Fruit fly (Drosophila melanogaster): Measurements from ENCODE around the gene Gba1a.
A peak's percentile ranks its signal among the peaks of the same experiment; 100 is the strongest.

The Gba1a gene

dm6 chr3R:23725711-23726349 is 25.4 kb downstream of the Gba1a start (continued):
- TF ChIP-seq CG15514 (GFP tag; optimal IDR thresholded peaks at IDR 0.05): peak; percentile 40
- TF ChIP-seq Ptx1 (GFP tag; IDR thresholded peaks at IDR 0.05): no peak
- no peak for TF ChIP-seq Side (GFP tag; optimal IDR thresholded peaks at IDR 0.05)
- peak; percentile 2 for TF ChIP-seq pho (GFP tag; optimal IDR thresholded peaks at IDR 0.05)
- no peak for TF ChIP-seq CG17802 (tag; optimal IDR thresholded peaks at IDR 0.05)
- no peak for TF ChIP-seq ase (GFP tag; IDR thresholded peaks at IDR 0.05)
- TF ChIP-seq Bteb2 (GFP tag; optimal IDR thresholded peaks at IDR 0.05): no peak
- no peak for TF ChIP-seq z (GFP tag; IDR thresholded peaks at IDR 0.05)
- no peak for TF ChIP-seq CG34224 (GFP tag; IDR thresholded peaks at IDR 0.05; ENCODE audit: partially characterized antibody)
- TF ChIP-seq toy (GFP tag; IDR thresholded peaks at IDR 0.05): 0 out of 2 replicates have a peak, but pooled peaks have one; percentile 7
- TF ChIP-seq wek (GFP tag; optimal IDR thresholded peaks at IDR 0.05): peak; percentile 30
- no peak for TF ChIP-seq gem (tag; optimal IDR thresholded peaks at IDR 0.05)
- TF ChIP-seq CG13775 (GFP tag; optimal IDR thresholded peaks at IDR 0.05): peak; percentile 11
- no peak for TF ChIP-seq nom (GFP tag; optimal IDR thresholded peaks at IDR 0.05)
- no peak for TF ChIP-seq CG12659 (GFP tag; optimal IDR thresholded peaks at IDR 0.05)
- TF ChIP-seq Lim3 (GFP tag; IDR thresholded peaks at IDR 0.05): no peak
- TF ChIP-seq CG42726 (GFP tag; IDR thresholded peaks at IDR 0.05; ENCODE audit: partially characterized antibody): peak; percentile 19; the same call in 1 of the 2 replicates
- TF ChIP-seq croc (GFP tag; conservative IDR thresholded peaks at IDR 0.05): no peak
- TF ChIP-seq disco-r (GFP tag; optimal IDR thresholded peaks at IDR 0.05): no peak
- TF ChIP-seq pum (GFP tag; optimal IDR thresholded peaks at IDR 0.05): no peak
- no peak for TF ChIP-seq Sry-δ (GFP tag; optimal IDR thresholded peaks at IDR 0.05)
- no peak for TF ChIP-seq Lhr (GFP tag; optimal IDR thresholded peaks at IDR 0.05)
- no peak for TF ChIP-seq ac (GFP tag; optimal IDR thresholded peaks at IDR 0.05)
- no peak for TF ChIP-seq stwl (tag; optimal IDR thresholded peaks at IDR 0.05)
- no peak for TF ChIP-seq CG15011 (GFP tag; optimal IDR thresholded peaks at IDR 0.05)
- TF ChIP-seq CG9727 (GFP tag; optimal IDR thresholded peaks at IDR 0.05): peak; percentile 13
- TF ChIP-seq BtbVII (GFP tag; optimal IDR thresholded peaks at IDR 0.05): peak; percentile 50
- peak; percentile 30 for TF ChIP-seq CG12744 (GFP tag; optimal IDR thresholded peaks at IDR 0.05)
- peak; percentile 42 for TF ChIP-seq fd64A (GFP tag; optimal IDR thresholded peaks at IDR 0.05)
- no peak for TF ChIP-seq CG8290 (GFP tag; optimal IDR thresholded peaks at IDR 0.05)
- TF ChIP-seq CG8290 (tag; optimal IDR thresholded peaks at IDR 0.05): peak in 1 of 2 experiments; percentile 65
- TF ChIP-seq Hr39 (optimal IDR thresholded peaks at IDR 0.05): no peak
- no peak for TF ChIP-seq tgo (GFP tag; IDR thresholded peaks at IDR 0.05)
- no peak for TF ChIP-seq inv (GFP tag; IDR thresholded peaks at IDR 0.05; ENCODE audit: partially characterized antibody)
- TF ChIP-seq tio (GFP tag; optimal IDR thresholded peaks at IDR 0.05): no peak
- no peak for TF ChIP-seq CG18011 (GFP tag; optimal IDR thresholded peaks at IDR 0.05)
- TF ChIP-seq ems (GFP tag; optimal IDR thresholded peaks at IDR 0.05): no peak
- TF ChIP-seq Fer3 (tag; optimal IDR thresholded peaks at IDR 0.05): peak; percentile 30
- no peak for TF ChIP-seq nerfin-1 (tag; optimal IDR thresholded peaks at IDR 0.05)
- TF ChIP-seq lov (optimal IDR thresholded peaks at IDR 0.05): no peak
- TF ChIP-seq lov (GFP tag; IDR thresholded peaks at IDR 0.05): no peak
- TF ChIP-seq CG30403 (GFP tag; optimal IDR thresholded peaks at IDR 0.05): no peak
- TF ChIP-seq MTF-1 (GFP tag; optimal IDR thresholded peaks at IDR 0.05; ENCODE audit: borderline replicate concordance): no peak
- TF ChIP-seq Trl (optimal IDR thresholded peaks at IDR 0.05): peak in 1 of 2 experiments; percentile 1
- TF ChIP-seq Trl (GFP tag; optimal IDR thresholded peaks at IDR 0.05): no peak
- no peak for TF ChIP-seq Lpt (GFP tag; optimal IDR thresholded peaks at IDR 0.05)
- no peak for TF ChIP-seq wdn (GFP tag; IDR thresholded peaks at IDR 0.05)
- no peak for TF ChIP-seq shn (GFP tag; optimal IDR thresholded peaks at IDR 0.05)
- TF ChIP-seq CG4424 (GFP tag; optimal IDR thresholded peaks at IDR 0.05): no peak
- no peak for TF ChIP-seq nerfin-2 (GFP tag; IDR thresholded peaks at IDR 0.05; ENCODE audit: partially characterized antibody)
- TF ChIP-seq bbx (GFP tag; IDR thresholded peaks at IDR 0.05; ENCODE audit: partially characterized antibody): no peak
